Fruit fly (Drosophila melanogaster) S2 (cell line): ENCODE results near the gene nub.

Source experiments
- CG8478 ChIP-seq: fragments of >200 bp; optimal IDR thresholded peaks from 2 replicates; lab custom pipeline; 2018
- CTCF ChIP-seq, 2 experiments: fragments of >200 bp; optimal IDR thresholded peaks; 2 replicates each; lab custom pipeline; 2018

DNA sequence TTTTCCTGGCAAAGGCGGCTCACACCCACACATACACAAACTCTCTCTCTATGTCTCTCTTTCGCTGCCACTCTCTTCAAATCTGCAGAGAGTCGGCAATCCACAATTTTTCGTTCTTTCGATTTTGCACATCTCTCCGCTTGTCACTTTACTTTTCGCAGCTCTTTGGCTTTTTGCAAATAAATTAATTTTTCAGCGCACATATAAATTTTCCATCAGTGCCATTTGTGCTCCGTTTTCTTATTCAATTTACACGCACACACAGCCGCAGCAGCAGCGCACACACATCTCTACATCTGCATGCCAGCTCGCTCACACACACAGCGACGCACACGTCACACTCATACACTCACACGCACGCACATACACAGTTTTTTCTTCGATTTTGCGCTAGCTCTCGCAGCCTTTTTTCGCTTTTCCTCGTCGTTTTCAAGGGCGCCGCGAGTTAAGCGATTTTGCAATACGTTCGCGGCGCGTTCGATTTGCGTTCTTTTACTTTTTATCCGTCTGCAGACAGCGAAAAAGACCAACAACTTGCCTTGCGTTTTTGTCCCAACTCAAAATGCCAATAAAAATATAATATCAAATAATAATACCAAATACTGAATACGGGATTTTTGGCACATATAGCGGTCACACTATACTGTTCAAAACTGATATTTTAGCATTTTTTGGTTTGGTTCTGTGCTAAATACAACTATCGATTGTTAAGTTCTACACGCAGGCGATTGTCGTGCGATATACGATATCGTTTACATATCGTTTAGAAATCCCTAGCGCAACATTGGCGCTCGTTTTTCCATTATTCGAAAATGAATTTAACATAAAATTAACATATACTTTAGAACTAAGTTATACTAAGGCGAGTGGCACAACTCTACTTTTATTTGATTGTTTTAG is 41.1 kb upstream of the nub start, which contains the start of gene bun:
- TF ChIP-seq CG8478 (lab: Kevin White, UChicago) (no peak), CTCF (optimal IDR thresholded peaks at IDR 0.05; lab: Kevin White, UChicago) (peak in 1 of 2 experiments; percentile 50)
